Fruit fly (Drosophila melanogaster): ENCODE measurements around the gene Septin1.

Gene Septin1

dm6 chrX:21366311-21366990 lies 8.4 kb downstream of the Septin1 start (continued):
- peak; percentile 20 to 94 for TF ChIP-seq Hr51 (GFP tag; optimal IDR thresholded peaks at IDR 0.05)
- TF ChIP-seq CG33213 (GFP tag; optimal IDR thresholded peaks at IDR 0.05): peak; percentile 31
- peak; percentile 83 for TF ChIP-seq CG4820 (GFP tag; optimal IDR thresholded peaks at IDR 0.05)
- TF ChIP-seq HmgD (GFP tag; optimal IDR thresholded peaks at IDR 0.05): no peak
- TF ChIP-seq D19B (GFP tag; optimal IDR thresholded peaks at IDR 0.05): peak; percentile 84
- peak; percentile 17 for TF ChIP-seq NC2β (GFP tag; optimal IDR thresholded peaks at IDR 0.05)
- peak; percentile 84 for TF ChIP-seq CG4404 (GFP tag; IDR thresholded peaks at IDR 0.05)
- peak; percentile 72 for TF ChIP-seq CG4707 (GFP tag; optimal IDR thresholded peaks at IDR 0.05)
- peak; percentile 94 for TF ChIP-seq Sox100B (GFP tag; optimal IDR thresholded peaks at IDR 0.05)
- TF ChIP-seq seq (GFP tag; IDR thresholded peaks at IDR 0.05): peak; percentile 91
- peak; percentile 37; the same call in 1 of the 2 replicates for TF ChIP-seq CG4360 (GFP tag; IDR thresholded peaks at IDR 0.05)
- TF ChIP-seq Jarid2 (GFP tag; optimal IDR thresholded peaks at IDR 0.05): peak; percentile 72
- TF ChIP-seq pfk (GFP tag; optimal IDR thresholded peaks at IDR 0.05): peak; percentile 2
- no peak for TF ChIP-seq CG3838 (GFP tag; optimal IDR thresholded peaks at IDR 0.05)
- TF ChIP-seq Stat92E (GFP tag; optimal IDR thresholded peaks at IDR 0.05): peak in 1 of 3 experiments; percentile 78
- TF ChIP-seq crc (GFP tag; optimal IDR thresholded peaks at IDR 0.05): no peak
- TF ChIP-seq gsb-n (tag; optimal IDR thresholded peaks at IDR 0.05): peak; percentile 89
- TF ChIP-seq CG11560 (tag; IDR thresholded peaks at IDR 0.05): peak; percentile 79
- no peak for TF ChIP-seq ERR (GFP tag; optimal IDR thresholded peaks at IDR 0.05)
- TF ChIP-seq tio (GFP tag; optimal IDR thresholded peaks at IDR 0.05): peak; percentile 91
- TF ChIP-seq CG6654 (GFP tag; optimal IDR thresholded peaks at IDR 0.05): peak; percentile 80
- peak; percentile 89 for TF ChIP-seq CG6689 (GFP tag; IDR thresholded peaks at IDR 0.05)
- TF ChIP-seq B-H2 (GFP tag; optimal IDR thresholded peaks at IDR 0.05): peak; percentile 93
- peak; percentile 63; the same call in 1 of the 3 replicates for TF ChIP-seq C15 (GFP tag; IDR thresholded peaks at IDR 0.05)
- peak; percentile 82 for TF ChIP-seq kah (GFP tag; optimal IDR thresholded peaks at IDR 0.05)
- TF ChIP-seq gcm (GFP tag; optimal IDR thresholded peaks at IDR 0.05): peak; percentile 90
- TF ChIP-seq MTF-1 (GFP tag; optimal IDR thresholded peaks at IDR 0.05; ENCODE audit: borderline replicate concordance): peak; percentile 72
- peak; percentile 80 for TF ChIP-seq ase (GFP tag; IDR thresholded peaks at IDR 0.05)
- no peak for TF ChIP-seq gt (GFP tag; IDR thresholded peaks at IDR 0.05)
- TF ChIP-seq danr (GFP tag; IDR thresholded peaks at IDR 0.05): peak; percentile 76
- peak; percentile 87 for TF ChIP-seq CG16815 (GFP tag; optimal IDR thresholded peaks at IDR 0.05)
- peak; percentile 87 for TF ChIP-seq az2 (GFP tag; optimal IDR thresholded peaks at IDR 0.05)
- TF ChIP-seq CkIIα-i1 (GFP tag; IDR thresholded peaks at IDR 0.05): no peak; the same call in 1 of the 2 replicates
- TF ChIP-seq CG32772 (GFP tag; IDR thresholded peaks at IDR 0.05): peak; percentile 87
- TF ChIP-seq CG11504 (tag; optimal IDR thresholded peaks at IDR 0.05): peak; percentile 95
- TF ChIP-seq CG9797 (GFP tag; optimal IDR thresholded peaks at IDR 0.05): peak; percentile 6
- TF ChIP-seq fd64A (GFP tag; optimal IDR thresholded peaks at IDR 0.05): peak; percentile 68
- peak; percentile 67; the same call in 1 of the 2 replicates for TF ChIP-seq MBD-R2 (GFP tag; IDR thresholded peaks at IDR 0.05)
- peak; percentile 81 for TF ChIP-seq ken (GFP tag; IDR thresholded peaks at IDR 0.05)
- peak; percentile 81 for TF ChIP-seq trem (tag; optimal IDR thresholded peaks at IDR 0.05)
- TF ChIP-seq CG12659 (GFP tag; optimal IDR thresholded peaks at IDR 0.05): peak; percentile 96
- no peak for TF ChIP-seq aop (GFP tag; IDR thresholded peaks at IDR 0.05)
- TF ChIP-seq Bteb2 (GFP tag; optimal IDR thresholded peaks at IDR 0.05): peak; percentile 11
- TF ChIP-seq Med (GFP tag): peak; percentile 91
- peak; percentile 88 for TF ChIP-seq CG9932 (GFP tag; IDR thresholded peaks at IDR 0.05)
- peak; percentile 90 for TF ChIP-seq CG17385 (GFP tag; optimal IDR thresholded peaks at IDR 0.05)
- peak; percentile 77 for TF ChIP-seq exex (tag; optimal IDR thresholded peaks at IDR 0.05)
- TF ChIP-seq CG17802 (tag; optimal IDR thresholded peaks at IDR 0.05): peak; percentile 58
- TF ChIP-seq CG31388 (GFP tag; optimal IDR thresholded peaks at IDR 0.05): peak; percentile 72

Measured in whole organism, embryonic.